Fruit fly (Drosophila melanogaster) whole organism, embryonic: Measurements from ENCODE around the gene CG10011.

Source experiments
- ATbp ChIP-seq: fragments of 200-800 bp; sonication (Bioruptor generic); optimal IDR thresholded peaks from 2 replicates; lab custom pipeline; 2017; ENCODE audit warnings: missing biosample characterization, mild to moderate bottlenecking, missing genetic modification characterization, missing genetic modification reagents
- Abd-B ChIP-seq: fragments of 200-800 bp; sonication (Bioruptor generic); optimal IDR thresholded peaks from 2 replicates; lab custom pipeline; 2018; ENCODE audit warnings: missing biosample characterization, mild to moderate bottlenecking, missing genetic modification characterization, moderate library complexity
- Atf-2 ChIP-seq: fragments of 200-800 bp; sonication (Bioruptor generic); optimal IDR thresholded peaks from 2 replicates; lab custom pipeline; 2016; ENCODE audit warnings: missing biosample characterization, missing genetic modification characterization
- CG10543 ChIP-seq: fragments of 200-800 bp; sonication (Bioruptor generic); optimal IDR thresholded peaks from 3 replicates; lab custom pipeline; 2017; ENCODE audit warnings: missing biosample characterization, mild to moderate bottlenecking, missing genetic modification characterization, moderate library complexity
- CG11696 ChIP-seq: fragments of 200-800 bp; sonication (Bioruptor generic); IDR thresholded peaks from 2 replicates; pipeline ENCODE4 v1.3.6; 2022; ENCODE audit warnings: missing biosample characterization, missing genetic modification characterization
- CG12071 ChIP-seq: fragments of 200-800 bp; sonication (Bioruptor generic); optimal IDR thresholded peaks from 3 replicates; lab custom pipeline; 2018; ENCODE audit warnings: missing biosample characterization, mild to moderate bottlenecking, missing genetic modification characterization
- CG12219 ChIP-seq: fragments of 200-800 bp; sonication (Bioruptor generic); optimal IDR thresholded peaks from 3 replicates; lab custom pipeline; 2018; ENCODE audit warnings: missing biosample characterization, mild to moderate bottlenecking, missing genetic modification characterization
- CG12299 ChIP-seq: fragments of 200-800 bp; sonication (Bioruptor generic); optimal IDR thresholded peaks from 2 replicates; lab custom pipeline; 2018; ENCODE audit warnings: missing biosample characterization, mild to moderate bottlenecking, missing genetic modification characterization
- CG12659 ChIP-seq: fragments of 200-800 bp; sonication (Bioruptor generic); optimal IDR thresholded peaks from 3 replicates; lab custom pipeline; 2017; ENCODE audit warnings: mild to moderate bottlenecking, missing biosample characterization, missing genetic modification reagents, missing genetic modification characterization
- CG14441 ChIP-seq: fragments of 200-800 bp; sonication (Bioruptor generic); IDR thresholded peaks from 2 replicates; pipeline ENCODE4 v1.3.6; 2022; ENCODE audit warnings: missing biosample characterization, missing genetic modification characterization
- CG15011 ChIP-seq: fragments of 200-800 bp; sonication (Bioruptor generic); optimal IDR thresholded peaks from 3 replicates; lab custom pipeline; 2018; ENCODE audit warnings: missing biosample characterization, mild to moderate bottlenecking, missing genetic modification characterization
- CG1602 ChIP-seq: fragments of 200-800 bp; sonication (Bioruptor generic); optimal IDR thresholded peaks from 3 replicates; lab custom pipeline; 2016; ENCODE audit warnings: missing biosample characterization, missing genetic modification characterization
- CG1647 ChIP-seq: fragments of 200-800 bp; sonication (Bioruptor generic); optimal IDR thresholded peaks from 3 replicates; lab custom pipeline; 2016; ENCODE audit warnings: missing biosample characterization, missing genetic modification characterization
- CG2678 ChIP-seq: fragments of 200-800 bp; sonication (Bioruptor generic); optimal IDR thresholded peaks from 3 replicates; lab custom pipeline; 2019; ENCODE audit warnings: missing biosample characterization, mild to moderate bottlenecking, missing genetic modification characterization, moderate library complexity
- CG33213 ChIP-seq: fragments of 200-800 bp; sonication (Bioruptor generic); optimal IDR thresholded peaks from 3 replicates; lab custom pipeline; 2016; ENCODE audit warnings: missing biosample characterization, missing genetic modification characterization
- CG34224 ChIP-seq: fragments of 200-800 bp; sonication (Bioruptor generic); IDR thresholded peaks from 3 replicates; pipeline ENCODE4 v1.3.6; 2022; ENCODE audit warnings: missing biosample characterization, missing genetic modification characterization; ENCODE audit not compliant: partially characterized antibody
- CG4617 ChIP-seq: fragments of 200-800 bp; sonication (Bioruptor generic); optimal IDR thresholded peaks from 3 replicates; lab custom pipeline; 2016; ENCODE audit warnings: missing biosample characterization, missing genetic modification characterization, borderline replicate concordance
- CG6175 ChIP-seq: fragments of 200-800 bp; sonication (Bioruptor generic); IDR thresholded peaks from 3 replicates; pipeline ENCODE4 v1.3.6; 2022; ENCODE audit warnings: missing biosample characterization, missing genetic modification characterization
- Drgx ChIP-seq: fragments of 200-800 bp; sonication (Bioruptor generic); IDR thresholded peaks from 2 replicates; pipeline ENCODE4 v1.3.6; 2022; ENCODE audit warnings: missing biosample characterization, missing genetic modification characterization
- Ets65A ChIP-seq: fragments of 200-800 bp; sonication (Bioruptor generic); peaks from one replicate; lab custom pipeline; 2016; ENCODE audit warnings: missing biosample characterization, missing genetic modification characterization
- HLH3B ChIP-seq: fragments of 200-800 bp; sonication (Bioruptor generic); IDR thresholded peaks from 2 replicates; pipeline ENCODE4 v1.3.6; 2022; ENCODE audit warnings: missing biosample characterization, missing genetic modification characterization
- HLH4C ChIP-seq: fragments of 200-800 bp; sonication (Bioruptor generic); IDR thresholded peaks from 3 replicates; pipeline ENCODE4 v1.3.6; 2022; ENCODE audit warnings: missing biosample characterization, missing genetic modification characterization; ENCODE audit not compliant: partially characterized antibody
- HLHmδ ChIP-seq: fragments of 200-800 bp; sonication (Bioruptor generic); optimal IDR thresholded peaks from 2 replicates; lab custom pipeline; 2018; ENCODE audit warnings: missing biosample characterization, mild to moderate bottlenecking, missing genetic modification characterization, moderate library complexity
- Hr3 ChIP-seq: fragments of 200-800 bp; sonication (Bioruptor generic); optimal IDR thresholded peaks from 3 replicates; lab custom pipeline; 2016; ENCODE audit warnings: missing biosample characterization, missing genetic modification characterization
- MTF-1 ChIP-seq: fragments of 200-800 bp; sonication (Bioruptor generic); optimal IDR thresholded peaks from 2 replicates; lab custom pipeline; 2018; ENCODE audit warnings: missing biosample characterization, mild to moderate bottlenecking, missing genetic modification characterization, borderline replicate concordance
- NfI ChIP-seq: fragments of 200-800 bp; sonication (Bioruptor generic); optimal IDR thresholded peaks from 3 replicates; lab custom pipeline; 2018; ENCODE audit warnings: missing biosample characterization, mild to moderate bottlenecking, missing genetic modification characterization, moderate library complexity
- Opbp ChIP-seq: fragments of 200-800 bp; sonication (Bioruptor generic); IDR thresholded peaks from 3 replicates; pipeline ENCODE4 v1.3.6; 2022; ENCODE audit warnings: missing biosample characterization, missing genetic modification characterization; ENCODE audit not compliant: partially characterized antibody
- PHDP ChIP-seq: fragments of 200-800 bp; sonication (Bioruptor generic); optimal IDR thresholded peaks from 3 replicates; lab custom pipeline; 2018; ENCODE audit warnings: missing biosample characterization, mild to moderate bottlenecking, missing genetic modification characterization, moderate library complexity
- Pdp1 ChIP-seq, 2 experiments: fragments of 200-800 bp; sonication (Bioruptor generic); optimal IDR thresholded peaks; 3 replicates each; lab custom pipeline; 2016; ENCODE audit warnings: missing biosample characterization in 2 of 2, missing genetic modification characterization in 2 of 2, mild to moderate bottlenecking in 1 of 2, moderate library complexity in 1 of 2
- Side ChIP-seq: fragments of 200-800 bp; sonication (Bioruptor generic); optimal IDR thresholded peaks from 2 replicates; lab custom pipeline; 2016; ENCODE audit warnings: missing biosample characterization, missing genetic modification characterization
- cas ChIP-seq: fragments of 200-800 bp; sonication (Bioruptor generic); IDR thresholded peaks from 2 replicates; pipeline ENCODE4 v1.3.6; 2022; ENCODE audit warnings: missing biosample characterization, missing genetic modification characterization
- cg ChIP-seq: fragments of 200-800 bp; sonication (Bioruptor generic); optimal IDR thresholded peaks from 3 replicates; lab custom pipeline; 2019; ENCODE audit warnings: missing biosample characterization, mild to moderate bottlenecking, missing genetic modification characterization, moderate library complexity
- dm ChIP-seq: fragments of 200-800 bp; sonication (Bioruptor generic); optimal IDR thresholded peaks from 3 replicates; lab custom pipeline; 2016; ENCODE audit warnings: missing biosample characterization, missing genetic modification characterization
- fd96Cb ChIP-seq: fragments of 200-800 bp; sonication (Bioruptor generic); optimal IDR thresholded peaks from 2 replicates; lab custom pipeline; 2018; ENCODE audit warnings: missing biosample characterization, mild to moderate bottlenecking, missing genetic modification characterization, moderate library complexity
- klu ChIP-seq: fragments of 200-800 bp; sonication (Bioruptor generic); IDR thresholded peaks from 2 replicates; pipeline ENCODE4 v1.3.6; 2022; ENCODE audit warnings: missing biosample characterization, missing genetic modification characterization
- lab ChIP-seq: fragments of 200-800 bp; sonication (Bioruptor generic); optimal IDR thresholded peaks from 3 replicates; lab custom pipeline; 2017; ENCODE audit warnings: missing biosample characterization, missing genetic modification characterization, mild to moderate bottlenecking, moderate library complexity, missing genetic modification reagents
- nau ChIP-seq: fragments of 200-800 bp; sonication (Bioruptor generic); optimal IDR thresholded peaks from 3 replicates; lab custom pipeline; 2017; ENCODE audit warnings: missing biosample characterization, mild to moderate bottlenecking, missing genetic modification characterization, missing genetic modification reagents
- odd ChIP-seq: fragments of 200-800 bp; sonication (Bioruptor generic); optimal IDR thresholded peaks from 2 replicates; lab custom pipeline; 2017; ENCODE audit warnings: missing biosample characterization, mild to moderate bottlenecking, missing genetic modification characterization
- pan ChIP-seq, 4 experiments: fragments of >200 bp in 3 of 4; fragments of 200-800 bp in 1 of 4; sonication (Bioruptor generic) in 1 of 4; optimal IDR thresholded peaks in 3 of 4; IDR thresholded peaks in 1 of 4; 2 replicates each; pipeline versions ENCODE4 v1.3.6 to Lab custom; 2017 to 2022; ENCODE audit warnings: missing biosample characterization in 2 of 4, missing genetic modification characterization in 2 of 4, mixed read lengths in 1 of 4
- peb ChIP-seq: fragments of 200-800 bp; sonication (Bioruptor generic); IDR thresholded peaks from 2 replicates; pipeline ENCODE4 v1.3.6; 2022; ENCODE audit warnings: missing biosample characterization, missing genetic modification characterization
- pros ChIP-seq: fragments of 200-800 bp; sonication (Bioruptor generic); optimal IDR thresholded peaks from 3 replicates; lab custom pipeline; 2019; ENCODE audit warnings: missing biosample characterization, mild to moderate bottlenecking, missing genetic modification characterization, moderate library complexity
- psq ChIP-seq: fragments of 200-800 bp; sonication (Bioruptor generic); optimal IDR thresholded peaks from 2 replicates; lab custom pipeline; 2017; ENCODE audit warnings: missing biosample characterization, missing genetic modification characterization
- schlank ChIP-seq: fragments of 200-800 bp; sonication (Bioruptor generic); optimal IDR thresholded peaks from 2 replicates; lab custom pipeline; 2018; ENCODE audit warnings: missing biosample characterization, mild to moderate bottlenecking, missing genetic modification characterization
- sd ChIP-seq: fragments of 200-800 bp; sonication (Bioruptor generic); optimal IDR thresholded peaks from 3 replicates; lab custom pipeline; 2018; ENCODE audit warnings: missing biosample characterization, mild to moderate bottlenecking, missing genetic modification characterization, moderate library complexity
- sens-2 ChIP-seq: fragments of 200-800 bp; sonication (Bioruptor generic); IDR thresholded peaks from 2 replicates; pipeline ENCODE4 v1.3.6; 2022; ENCODE audit warnings: missing biosample characterization, missing genetic modification characterization
- seq ChIP-seq: fragments of 200-800 bp; sonication (Bioruptor generic); IDR thresholded peaks from 2 replicates; pipeline ENCODE4 v1.3.6; 2022; ENCODE audit warnings: missing biosample characterization, missing genetic modification characterization
- trem ChIP-seq: fragments of 200-800 bp; optimal IDR thresholded peaks from 3 replicates; lab custom pipeline; 2019; ENCODE audit warnings: missing biosample characterization, mild to moderate bottlenecking, missing genetic modification characterization, moderate library complexity
- zfh1 ChIP-seq: fragments of 200-800 bp; sonication (Bioruptor generic); IDR thresholded peaks from 3 replicates; pipeline ENCODE4 v1.3.6; 2022; ENCODE audit warnings: missing biosample characterization, missing genetic modification characterization

The CG10011 gene

dm6 chr3R:28634261-28634980, 478 bp downstream of the CG10011 start (continued):
- TF ChIP-seq Opbp (GFP tag; lab: Robert Waterston, UW) (no peak), CG2678 (no peak), CG15011 (GFP tag; lab: Kevin White, UChicago) (no peak), CG12219 (no peak), PHDP (tag; lab: Kevin White, UChicago) (no peak), Pdp1 (GFP tag; optimal IDR thresholded peaks at IDR 0.05; lab: Kevin White, UChicago) (no peak), Drgx (0 out of 2 replicates have a peak, but pooled peaks have one; percentile 26), NfI (GFP tag; lab: Kevin White, UChicago) (no peak), pan (optimal IDR thresholded peaks at IDR 0.05; lab: Kevin White, UChicago) (no peak), pan (GFP tag; optimal IDR thresholded peaks at IDR 0.05 in 1 of 2, IDR thresholded peaks at IDR 0.05 in 1 of 2) (no peak), nau (peak; percentile 16), MTF-1 (no peak), CG4617 (GFP tag; lab: Kevin White, UChicago) (peak; percentile 23), psq (peak; percentile 90), CG12659 (peak; percentile 47), Ets65A (GFP tag; lab: Kevin White, UChicago) (peak; percentile 29), dm (GFP tag; lab: Kevin White, UChicago) (no peak), Abd-B (no peak), cg (GFP tag; lab: Kevin White, UChicago) (peak; percentile 88), odd (GFP tag; lab: Kevin White, UChicago) (peak; percentile 3), trem (no peak), CG34224 (GFP tag; lab: Robert Waterston, UW) (no peak), sens-2 (GFP tag; lab: Robert Waterston, UW) (no peak), cas (GFP tag; lab: Robert Waterston, UW) (no peak), HLHmδ (GFP tag; lab: Kevin White, UChicago) (no peak), fd96Cb (tag; lab: Kevin White, UChicago) (no peak), CG12299 (tag; lab: Kevin White, UChicago) (peak; percentile 1), peb (GFP tag; lab: Robert Waterston, UW) (no peak), CG1647 (GFP tag; lab: Kevin White, UChicago) (no peak), CG12071 (GFP tag; lab: Kevin White, UChicago) (no peak), seq (GFP tag; lab: Robert Waterston, UW) (no peak), schlank (tag; lab: Kevin White, UChicago) (no peak), zfh1 (GFP tag; lab: Robert Waterston, UW) (no peak), klu (GFP tag; lab: Robert Waterston, UW) (no peak), CG14441 (GFP tag; lab: Robert Waterston, UW) (no peak), lab (GFP tag; lab: Kevin White, UChicago) (no peak), Atf-2 (no peak), sd (tag; lab: Kevin White, UChicago) (no peak), ATbp (peak; percentile 27), pros (GFP tag; lab: Kevin White, UChicago) (peak; percentile 83), Side (GFP tag; lab: Kevin White, UChicago) (no peak), CG1602 (GFP tag; lab: Kevin White, UChicago) (no peak), HLH3B (GFP tag; lab: Robert Waterston, UW) (no peak), CG10543 (no peak), HLH4C (GFP tag; lab: Robert Waterston, UW) (0 out of 3 replicates have a peak, but pooled peaks have one; percentile 42), Hr3 (GFP tag; lab: Kevin White, UChicago) (no peak), CG11696 (no peak), CG6175 (GFP tag; lab: Robert Waterston, UW) (no peak), CG33213 (no peak)
